Worm (Caenorhabditis elegans): ENCODE measurements around the gene F45E6.1.

DNA sequence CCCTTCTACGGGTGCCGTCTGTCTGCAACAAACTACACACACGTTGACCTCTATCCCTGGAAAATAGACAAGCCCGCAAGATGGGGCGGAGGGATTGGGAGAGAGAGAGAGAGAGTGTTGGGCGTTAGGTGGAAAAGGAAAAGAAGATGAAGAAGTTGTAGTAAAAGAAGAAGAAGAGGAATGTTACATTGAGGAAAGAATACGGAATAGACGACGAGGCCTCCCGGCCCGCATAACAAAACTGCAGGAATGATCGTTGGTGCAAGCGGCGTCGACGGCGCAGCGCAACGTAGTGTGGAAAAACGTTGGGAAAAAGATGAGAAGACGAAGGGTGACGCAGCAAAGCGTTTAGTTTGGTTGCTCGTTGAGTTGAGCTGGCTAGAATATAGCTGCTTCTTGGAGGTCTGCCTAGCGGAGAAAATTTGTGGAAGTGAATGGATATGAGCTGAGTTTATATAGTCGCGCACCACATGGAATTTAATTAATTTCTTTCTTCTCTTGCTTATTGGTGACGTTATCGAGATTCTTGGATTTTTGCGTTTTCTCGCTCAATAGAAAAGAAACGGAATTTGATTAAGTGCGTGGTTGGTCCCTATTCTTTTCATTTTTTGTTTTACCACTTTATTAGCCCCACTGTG lies 33.0 kb upstream of the F45E6.1 start:
- no peak for TF ChIP-seq T20F7.1 (GFP tag; optimal IDR thresholded peaks at IDR 0.05)
- peak in 1 of 2 experiments; percentile 51 for TF ChIP-seq mdl-1 (tag; optimal IDR thresholded peaks at IDR 0.05)
- TF ChIP-seq unc-62 (GFP tag; optimal IDR thresholded peaks at IDR 0.05 in 1 of 2): peak in 1 of 2 experiments; percentile 75
- no peak for TF ChIP-seq unc-62 (tag; optimal IDR thresholded peaks at IDR 0.05)
- no peak for TF ChIP-seq ceh-28 (tag; optimal IDR thresholded peaks at IDR 0.05)
- no peak for TF ChIP-seq egl-43 (GFP tag; IDR thresholded peaks at IDR 0.05)
- TF ChIP-seq aha-1 (tag): peak; percentile 98
- no peak for TF ChIP-seq nhr-6 (tag; optimal IDR thresholded peaks at IDR 0.05)
- no peak for TF ChIP-seq lin-39 (tag; optimal IDR thresholded peaks at IDR 0.05)
- peak; percentile 82 for TF ChIP-seq mep-1 (tag; optimal IDR thresholded peaks at IDR 0.05)
- no peak for TF ChIP-seq nhr-48 (tag; optimal IDR thresholded peaks at IDR 0.05)
- TF ChIP-seq ZK337.2 (GFP tag; IDR thresholded peaks at IDR 0.05): no peak
- TF ChIP-seq nhr-237 (tag; optimal IDR thresholded peaks at IDR 0.05): no peak
- TF ChIP-seq lin-15B (tag; optimal IDR thresholded peaks at IDR 0.05): no peak
